Fruit fly (Drosophila melanogaster) whole organism, prepupa: ENCODE data around the gene nerfin-1.

Experiments
- Blimp-1 ChIP-seq: fragments of 200-800 bp; sonication (Bioruptor generic); optimal IDR thresholded peaks from 3 replicates; lab custom pipeline; 2017; ENCODE audit warnings: missing biosample characterization, missing genetic modification characterization, mild to moderate bottlenecking, moderate library complexity, missing genetic modification reagents
- CG10631 ChIP-seq: fragments of 200-800 bp; sonication (Bioruptor generic); optimal IDR thresholded peaks from 2 replicates; lab custom pipeline; 2016; ENCODE audit warnings: missing biosample characterization, missing genetic modification characterization
- CG10669 ChIP-seq: fragments of 200-800 bp; sonication (Bioruptor generic); optimal IDR thresholded peaks from 3 replicates; lab custom pipeline; 2018; ENCODE audit warnings: missing biosample characterization, mild to moderate bottlenecking, missing genetic modification characterization, moderate library complexity
- CG11294 ChIP-seq: fragments of 200-800 bp; sonication (Bioruptor generic); IDR thresholded peaks from 2 replicates; pipeline ENCODE4 v1.3.6; 2022; ENCODE audit warnings: missing biosample characterization, missing genetic modification characterization
- CG11762 ChIP-seq: fragments of 200-800 bp; sonication (Bioruptor generic); optimal IDR thresholded peaks from 3 replicates; lab custom pipeline; 2016; ENCODE audit warnings: missing biosample characterization, missing genetic modification characterization; ENCODE audit not compliant: insufficient read depth
- CG15336 ChIP-seq: fragments of 200-800 bp; sonication (Bioruptor generic); IDR thresholded peaks from 2 replicates; pipeline ENCODE4 v1.3.6; 2022; ENCODE audit warnings: missing biosample characterization, missing genetic modification characterization
- CG31627 ChIP-seq: fragments of 200-800 bp; sonication (Bioruptor generic); optimal IDR thresholded peaks from 3 replicates; lab custom pipeline; 2016; ENCODE audit warnings: missing biosample characterization, missing genetic modification characterization
- CG32006 ChIP-seq: fragments of 200-800 bp; sonication (Bioruptor generic); optimal IDR thresholded peaks from 3 replicates; lab custom pipeline; 2017; ENCODE audit warnings: missing biosample characterization, mild to moderate bottlenecking, missing genetic modification characterization
- CG4318 ChIP-seq: fragments of 200-800 bp; sonication (Bioruptor generic); optimal IDR thresholded peaks from 3 replicates; lab custom pipeline; 2017; ENCODE audit warnings: missing biosample characterization, mild to moderate bottlenecking, missing genetic modification characterization
- CG6163 ChIP-seq: fragments of 200-800 bp; sonication (Bioruptor generic); IDR thresholded peaks from 3 replicates; pipeline ENCODE4 v1.3.6; 2022; ENCODE audit warnings: missing biosample characterization, missing genetic modification characterization
- CG6276 ChIP-seq: fragments of 200-800 bp; sonication (Bioruptor generic); optimal IDR thresholded peaks from 2 replicates; lab custom pipeline; 2017; ENCODE audit warnings: missing biosample characterization, mild to moderate bottlenecking, missing genetic modification characterization
- CG6792 ChIP-seq: fragments of 200-800 bp; sonication (Bioruptor generic); optimal IDR thresholded peaks from 3 replicates; lab custom pipeline; 2016; ENCODE audit warnings: missing biosample characterization, missing genetic modification characterization
- CG7368 ChIP-seq: fragments of 200-800 bp; sonication (Bioruptor generic); optimal IDR thresholded peaks from 3 replicates; lab custom pipeline; 2016; ENCODE audit warnings: missing biosample characterization, missing genetic modification characterization
- CG8119 ChIP-seq: fragments of 200-800 bp; sonication (Bioruptor generic); IDR thresholded peaks from 3 replicates; pipeline ENCODE4 v1.3.6; 2022; ENCODE audit warnings: missing biosample characterization, missing genetic modification characterization
- CG8319 ChIP-seq: fragments of 200-800 bp; sonication (Bioruptor generic); optimal IDR thresholded peaks from 3 replicates; lab custom pipeline; 2016; ENCODE audit warnings: missing biosample characterization, missing genetic modification characterization
- CG8632 ChIP-seq: fragments of 200-800 bp; sonication (Bioruptor generic); optimal IDR thresholded peaks from 3 replicates; lab custom pipeline; 2016; ENCODE audit warnings: missing biosample characterization, missing genetic modification characterization
- CG9139 ChIP-seq: fragments of 200-800 bp; sonication (Bioruptor generic); optimal IDR thresholded peaks from 3 replicates; lab custom pipeline; 2017; ENCODE audit warnings: missing biosample characterization, mild to moderate bottlenecking, missing genetic modification characterization
- Eip75B ChIP-seq: fragments of 200-800 bp; sonication (Bioruptor generic); optimal IDR thresholded peaks from 3 replicates; lab custom pipeline; 2016; ENCODE audit warnings: missing biosample characterization, missing genetic modification characterization
- Eip78C ChIP-seq: fragments of 200-800 bp; sonication (Bioruptor generic); peaks from one replicate; lab custom pipeline; 2016; ENCODE audit warnings: missing biosample characterization, missing genetic modification characterization
- Ets21C ChIP-seq: fragments of 200-800 bp; sonication (Bioruptor generic); optimal IDR thresholded peaks from 3 replicates; lab custom pipeline; 2016; ENCODE audit warnings: missing biosample characterization, missing genetic modification characterization
- Ets96B ChIP-seq: fragments of 200-800 bp; optimal IDR thresholded peaks from 2 replicates; lab custom pipeline; 2019; ENCODE audit warnings: missing biosample characterization, mild to moderate bottlenecking, missing genetic modification characterization, moderate library complexity
- Gug ChIP-seq: fragments of 200-800 bp; sonication (Bioruptor generic); IDR thresholded peaks from 2 replicates; pipeline ENCODE4 v1.3.6; 2022; ENCODE audit warnings: missing biosample characterization, missing genetic modification characterization
- Hr38 ChIP-seq: sonication (Bioruptor generic); optimal IDR thresholded peaks from 2 replicates; lab custom pipeline; 2016; ENCODE audit warnings: missing biosample characterization, missing genetic modification characterization
- Hr39 ChIP-seq: fragments of 200-800 bp; sonication (Bioruptor generic); optimal IDR thresholded peaks from 2 replicates; lab custom pipeline; 2016; ENCODE audit warnings: missing biosample characterization, missing genetic modification characterization
- Hr4 ChIP-seq: fragments of 200-800 bp; sonication (Bioruptor generic); optimal IDR thresholded peaks from 3 replicates; lab custom pipeline; 2016; ENCODE audit warnings: missing biosample characterization, missing genetic modification characterization
- Met ChIP-seq: fragments of 200-800 bp; sonication (Bioruptor generic); optimal IDR thresholded peaks from 3 replicates; lab custom pipeline; 2016; ENCODE audit warnings: missing biosample characterization, missing genetic modification characterization
- OdsH ChIP-seq: fragments of 200-800 bp; sonication (Bioruptor generic); optimal IDR thresholded peaks from 3 replicates; lab custom pipeline; 2016; ENCODE audit warnings: missing biosample characterization, missing genetic modification characterization
- Smox ChIP-seq: fragments of 200-800 bp; sonication (Bioruptor generic); optimal IDR thresholded peaks from 3 replicates; lab custom pipeline; 2016; ENCODE audit warnings: missing biosample characterization, missing genetic modification characterization
- Sox102F ChIP-seq: fragments of 200-800 bp; sonication (Bioruptor generic); optimal IDR thresholded peaks from 2 replicates; lab custom pipeline; 2016; ENCODE audit warnings: missing biosample characterization, mild to moderate bottlenecking, missing genetic modification characterization
- Sox14 ChIP-seq: fragments of 200-800 bp; sonication (Bioruptor generic); optimal IDR thresholded peaks from 3 replicates; lab custom pipeline; 2016; ENCODE audit warnings: missing biosample characterization, missing genetic modification characterization
- Sox15 ChIP-seq: fragments of 200-800 bp; sonication (Bioruptor generic); optimal IDR thresholded peaks from 3 replicates; lab custom pipeline; 2016; ENCODE audit warnings: missing biosample characterization, missing genetic modification characterization
- achi ChIP-seq: fragments of 200-800 bp; sonication (Bioruptor generic); optimal IDR thresholded peaks from 3 replicates; lab custom pipeline; 2016; ENCODE audit warnings: missing biosample characterization, missing genetic modification characterization
- acj6 ChIP-seq: fragments of 200-800 bp; sonication (Bioruptor generic); optimal IDR thresholded peaks from 3 replicates; lab custom pipeline; 2016; ENCODE audit warnings: missing biosample characterization, missing genetic modification characterization
- cyc ChIP-seq: fragments of 200-800 bp; sonication (Bioruptor generic); optimal IDR thresholded peaks from 3 replicates; lab custom pipeline; 2016; ENCODE audit warnings: missing biosample characterization, missing genetic modification characterization
- dac ChIP-seq: fragments of 200-800 bp; sonication (Bioruptor generic); optimal IDR thresholded peaks from 2 replicates; lab custom pipeline; 2017; ENCODE audit warnings: missing biosample characterization, mild to moderate bottlenecking, missing genetic modification characterization
- fd59A ChIP-seq: fragments of 200-800 bp; sonication (Bioruptor generic); optimal IDR thresholded peaks from 2 replicates; lab custom pipeline; 2017; ENCODE audit warnings: missing biosample characterization, mild to moderate bottlenecking, missing genetic modification characterization, missing genetic modification reagents
- lz ChIP-seq: fragments of 200-800 bp; sonication (Bioruptor generic); optimal IDR thresholded peaks from 3 replicates; lab custom pipeline; 2016; ENCODE audit warnings: missing biosample characterization, missing genetic modification characterization
- net ChIP-seq: fragments of 200-800 bp; sonication (Bioruptor generic); optimal IDR thresholded peaks from 3 replicates; lab custom pipeline; 2016; ENCODE audit warnings: missing biosample characterization, missing genetic modification characterization
- salr ChIP-seq, 2 experiments: fragments of 200-800 bp; sonication (Bioruptor generic); optimal IDR thresholded peaks; 3 replicates each; lab custom pipeline; 2016 to 2018; ENCODE audit warnings: missing biosample characterization in 2 of 2, missing genetic modification characterization in 2 of 2, mild to moderate bottlenecking in 1 of 2
- spab ChIP-seq: fragments of 200-800 bp; sonication (Bioruptor generic); optimal IDR thresholded peaks from 2 replicates; lab custom pipeline; 2017; ENCODE audit warnings: missing biosample characterization, mild to moderate bottlenecking, missing genetic modification characterization, missing genetic modification reagents
- ss ChIP-seq, 2 experiments: fragments of 200-800 bp; sonication (Bioruptor generic); optimal IDR thresholded peaks; 2 replicates in 1 of 2; 3 replicates in 1 of 2; lab custom pipeline; 2017 to 2018; ENCODE audit warnings: mild to moderate bottlenecking in 2 of 2, missing biosample characterization in 2 of 2, missing genetic modification characterization in 2 of 2, moderate library complexity in 1 of 2

Gene nerfin-1

dm6 chr3L:872389-872972 is 36.4 kb upstream of the nerfin-1 start (continued):
- TF ChIP-seq salr (GFP tag; optimal IDR thresholded peaks at IDR 0.05; lab: Kevin White, UChicago), result peak in 1 of 2 experiments; percentile 22
- TF ChIP-seq CG8632 (GFP tag; lab: Kevin White, UChicago), result no peak
- peak; percentile 42 for TF ChIP-seq Ets21C (GFP tag; lab: Kevin White, UChicago)
- TF ChIP-seq CG11294 (GFP tag; lab: Robert Waterston, UW), result no peak
- TF ChIP-seq CG8319 (GFP tag; lab: Kevin White, UChicago), result peak; percentile 34
- TF ChIP-seq Hr4 (GFP tag; lab: Kevin White, UChicago), result peak; percentile 45
- peak; percentile 61 for TF ChIP-seq CG31627 (GFP tag; lab: Kevin White, UChicago)
- TF ChIP-seq dac, result peak; percentile 12
- peak; percentile 40 for TF ChIP-seq Sox15 (GFP tag; lab: Kevin White, UChicago)
- peak; percentile 62 for TF ChIP-seq CG10631 (GFP tag; lab: Kevin White, UChicago)
- peak; percentile 30 for TF ChIP-seq CG11762
- TF ChIP-seq spab (GFP tag; lab: Kevin White, UChicago), result no peak
- peak; percentile 67 for TF ChIP-seq achi (GFP tag; lab: Kevin White, UChicago)
- peak; percentile 40 for TF ChIP-seq Eip75B
- peak; percentile 52 for TF ChIP-seq cyc (GFP tag; lab: Kevin White, UChicago)
- TF ChIP-seq Blimp-1 (GFP tag; lab: Kevin White, UChicago), result no peak
- TF ChIP-seq Eip78C (GFP tag; lab: Kevin White, UChicago), result peak; percentile 79
- TF ChIP-seq Hr38 (GFP tag; lab: Kevin White, UChicago), result no peak
- peak; percentile 51 for TF ChIP-seq acj6 (GFP tag; lab: Kevin White, UChicago)
- TF ChIP-seq Sox14, result peak; percentile 73
- TF ChIP-seq CG9139 (GFP tag; lab: Kevin White, UChicago), result no peak
- peak; percentile 50 for TF ChIP-seq Met
- TF ChIP-seq OdsH (GFP tag; lab: Kevin White, UChicago), result peak; percentile 59
- peak in 1 of 2 experiments; percentile 37 for TF ChIP-seq ss (GFP tag; optimal IDR thresholded peaks at IDR 0.05; lab: Kevin White, UChicago)
- no peak for TF ChIP-seq CG15336 (GFP tag; lab: Robert Waterston, UW)
- peak; percentile 68 for TF ChIP-seq Hr39 (GFP tag; lab: Kevin White, UChicago)
- peak; percentile 32; the same call in 1 of the 2 replicates for TF ChIP-seq Gug (GFP tag; lab: Robert Waterston, UW)
- no peak; the same call in 2 of the 3 replicates for TF ChIP-seq CG8119 (GFP tag; lab: Robert Waterston, UW)
- TF ChIP-seq Smox (GFP tag; lab: Kevin White, UChicago), result peak; percentile 40
- TF ChIP-seq CG10669 (GFP tag; lab: Kevin White, UChicago), result peak; percentile 21
- peak; percentile 62 for TF ChIP-seq lz (GFP tag; lab: Kevin White, UChicago)
- TF ChIP-seq net (GFP tag; lab: Kevin White, UChicago), result peak; percentile 30
- TF ChIP-seq CG7368 (GFP tag; lab: Kevin White, UChicago), result peak; percentile 41
- no peak for TF ChIP-seq CG6276 (GFP tag; lab: Kevin White, UChicago)
- peak; percentile 19 for TF ChIP-seq CG6792 (GFP tag; lab: Kevin White, UChicago)
- TF ChIP-seq Ets96B (tag; lab: Kevin White, UChicago), result peak; percentile 22
- peak; percentile 26 for TF ChIP-seq Sox102F (GFP tag; lab: Kevin White, UChicago)
- TF ChIP-seq CG4318 (GFP tag; lab: Kevin White, UChicago), result no peak
- TF ChIP-seq fd59A, result no peak

- TF ChIP-seq Hr4 (GFP tag; lab: Kevin White, UChicago), result peak; percentile 34
- peak; percentile 35; the same call in 2 of the 3 replicates for TF ChIP-seq CG6163 (GFP tag; lab: Robert Waterston, UW)
- TF ChIP-seq fd59A, result no peak
- peak; percentile 18; the same call in 1 of the 2 replicates for TF ChIP-seq CG15336 (GFP tag; lab: Robert Waterston, UW)
- peak; percentile 54 for TF ChIP-seq CG32006 (GFP tag; lab: Kevin White, UChicago)
- peak; percentile 35 for TF ChIP-seq CG6276 (GFP tag; lab: Kevin White, UChicago)
- TF ChIP-seq achi (GFP tag; lab: Kevin White, UChicago), result peak; percentile 11
- TF ChIP-seq Eip78C (GFP tag; lab: Kevin White, UChicago), result peak; percentile 4
- TF ChIP-seq Ets21C (GFP tag; lab: Kevin White, UChicago), result no peak
Observed at dm6 chr3L:875416-876011, 33.4 kb upstream of the nerfin-1 start.
